Worm (Caenorhabditis elegans) whole organism, L3 larva: ENCODE results near the gene T06E8.2.

ENCODE experiments used
- ama-1 ChIP-seq: fragments of 150-350 bp; optimal IDR thresholded peaks from 2 replicates; lab custom pipeline; 2018
- ceh-82 ChIP-seq: fragments of 150-350 bp; optimal IDR thresholded peaks from 2 replicates; lab custom pipeline; 2014; ENCODE audit warnings: missing biosample characterization, missing genetic modification characterization
- daf-12 ChIP-seq: fragments of 150-350 bp; optimal IDR thresholded peaks from 2 replicates; lab custom pipeline; 2014; ENCODE audit warnings: missing biosample characterization, missing genetic modification reagents, missing genetic modification characterization
- egl-27 ChIP-seq: sonication (generic microtip); optimal IDR thresholded peaks from 4 replicates; lab custom pipeline; 2017; ENCODE audit warnings: missing biosample characterization, missing genetic modification reagents, missing genetic modification characterization
- elt-1 ChIP-seq: fragments of 150-350 bp; optimal IDR thresholded peaks from 2 replicates; lab custom pipeline; 2014; ENCODE audit warnings: missing biosample characterization, missing genetic modification characterization
- jun-1 ChIP-seq: fragments of 150-350 bp; optimal IDR thresholded peaks from 2 replicates; lab custom pipeline; 2014; ENCODE audit warnings: missing biosample characterization, missing genetic modification reagents, missing genetic modification characterization
- lin-39 ChIP-seq: fragments of 150-350 bp; optimal IDR thresholded peaks from 2 replicates; lab custom pipeline; 2018; ENCODE audit warnings: missing biosample characterization, missing genetic modification reagents, missing genetic modification characterization
- nhr-11 ChIP-seq: fragments of 150-350 bp; optimal IDR thresholded peaks from 2 replicates; lab custom pipeline; 2014; ENCODE audit warnings: missing biosample characterization, missing genetic modification characterization
- nhr-23 ChIP-seq: fragments of 150-350 bp; optimal IDR thresholded peaks from 2 replicates; lab custom pipeline; 2014; ENCODE audit warnings: missing biosample characterization, missing genetic modification reagents, missing genetic modification characterization
- nhr-76 ChIP-seq: fragments of 150-350 bp; sonication (generic microtip); optimal IDR thresholded peaks from 5 replicates; lab custom pipeline; 2014; ENCODE audit warnings: missing biosample characterization, missing genetic modification characterization
- skn-1 ChIP-seq: fragments of 150-350 bp; optimal IDR thresholded peaks from 2 replicates; lab custom pipeline; 2014; ENCODE audit warnings: missing biosample characterization, missing genetic modification characterization
- snpc-4 ChIP-seq: fragments of 150-350 bp; optimal IDR thresholded peaks from 2 replicates; lab custom pipeline; 2014; ENCODE audit warnings: missing biosample characterization, missing genetic modification characterization
- zag-1 ChIP-seq: fragments of 150-350 bp; optimal IDR thresholded peaks from 2 replicates; lab custom pipeline; 2014; ENCODE audit warnings: missing biosample characterization, missing genetic modification characterization

- TF ChIP-seq jun-1 = no peak
- no peak for TF ChIP-seq ama-1 (lab: Kevin White, UChicago)
- no peak for TF ChIP-seq nhr-76 (tag; lab: Kevin White, UChicago)
- TF ChIP-seq daf-12 (tag; lab: Kevin White, UChicago) = no peak
- TF ChIP-seq lin-39 = no peak
- TF ChIP-seq egl-27 (tag; lab: Kevin White, UChicago) = no peak
- TF ChIP-seq snpc-4 = no peak
- TF ChIP-seq skn-1 (tag; lab: Kevin White, UChicago) = no peak
- TF ChIP-seq nhr-23 = no peak
- no peak for TF ChIP-seq ceh-82 (tag; lab: Kevin White, UChicago)
- no peak for TF ChIP-seq elt-1 (tag; lab: Kevin White, UChicago)
- no peak for TF ChIP-seq zag-1
- no peak for TF ChIP-seq nhr-11
These were observed 44.6 kb downstream of the T06E8.2 start, which contains the start of the genes rde-1 and trpp-6 for ce11 chrV:9991610-9992009.
